Worm (Caenorhabditis elegans) whole organism, midembryonic: ENCODE data around the gene M04B2.7.

ENCODE experiments used
- T22C8.4 ChIP-seq: fragments of 200-800 bp; sonication (Bioruptor generic); IDR thresholded peaks from 2 replicates; pipeline ENCODE4 v1.3.6; 2022; ENCODE audit warnings: missing genetic modification characterization, missing compliant biosample characterization
- cog-1 ChIP-seq: sonication (generic microtip); optimal IDR thresholded peaks from 2 replicates; lab custom pipeline; 2016; ENCODE audit warnings: missing genetic modification characterization, missing compliant biosample characterization
- flt-1 ChIP-seq: fragments of 200-800 bp; sonication (Bioruptor generic); IDR thresholded peaks from 2 replicates; pipeline ENCODE4 v1.3.6; 2022; ENCODE audit warnings: missing genetic modification characterization, missing compliant biosample characterization
- klf-2 ChIP-seq: fragments of 200-800 bp; sonication (Bioruptor generic); conservative IDR thresholded peaks from 2 replicates; pipeline ENCODE4 v1.3.6; 2022; ENCODE audit warnings: missing genetic modification reagents, missing genetic modification characterization, missing compliant biosample characterization
- med-1 ChIP-seq: sonication (generic microtip); optimal IDR thresholded peaks from 2 replicates; lab custom pipeline; 2017; ENCODE audit warnings: missing genetic modification characterization, mild to moderate bottlenecking, missing compliant biosample characterization, antibody characterized with exemption, missing genetic modification reagents; ENCODE audit not compliant: insufficient read depth
- ref-1 ChIP-seq: fragments of 200-800 bp; sonication (Bioruptor generic); conservative IDR thresholded peaks from 2 replicates; pipeline ENCODE4 v1.3.6; 2022; ENCODE audit warnings: missing genetic modification reagents, missing genetic modification characterization, missing compliant biosample characterization
- tab-1 ChIP-seq: fragments of 200-800 bp; sonication (Bioruptor generic); IDR thresholded peaks from 2 replicates; pipeline ENCODE4 v1.3.6; 2022; ENCODE audit warnings: missing genetic modification characterization, missing compliant biosample characterization
- ztf-23 ChIP-seq: fragments of 200-800 bp; sonication (Bioruptor generic); IDR thresholded peaks from 2 replicates; pipeline ENCODE4 v1.3.6; 2022; ENCODE audit warnings: missing genetic modification reagents, missing genetic modification characterization, missing compliant biosample characterization
- ztf-29 ChIP-seq: fragments of 200-800 bp; sonication (Bioruptor generic); IDR thresholded peaks from 2 replicates; pipeline ENCODE4 v1.3.6; 2022; ENCODE audit warnings: missing genetic modification reagents, missing genetic modification characterization, missing compliant biosample characterization

M04B2.7 gene

ce11 chrIV:11489610-11490339, 58.8 kb downstream of the M04B2.7 start:
- TF ChIP-seq flt-1: no peak
- TF ChIP-seq T22C8.4 (GFP tag; lab: Robert Waterston, UW): no peak
- no peak for TF ChIP-seq cog-1 (tag; lab: Kevin White, UChicago)
- TF ChIP-seq klf-2: no peak
- no peak for TF ChIP-seq med-1
- no peak for TF ChIP-seq ref-1 (GFP tag; lab: Robert Waterston, UW)
- no peak for TF ChIP-seq tab-1 (GFP tag; lab: Robert Waterston, UW)
- TF ChIP-seq ztf-23 (GFP tag; lab: Robert Waterston, UW): no peak
- TF ChIP-seq ztf-29 (GFP tag; lab: Robert Waterston, UW): no peak

- TF ChIP-seq T22C8.4 (GFP tag; lab: Robert Waterston, UW) (no peak), ztf-29 (GFP tag; lab: Robert Waterston, UW) (no peak), ref-1 (GFP tag; lab: Robert Waterston, UW) (no peak), med-1 (no peak), flt-1 (no peak), tab-1 (GFP tag; lab: Robert Waterston, UW) (no peak), ztf-23 (GFP tag; lab: Robert Waterston, UW) (no peak), klf-2 (no peak), cog-1 (tag; lab: Kevin White, UChicago) (no peak)
Measured at ce11 chrIV:11489077-11489476, 59.5 kb downstream of the M04B2.7 start.

ce11 chrIV:11487889-11488556, 60.5 kb downstream of the M04B2.7 start:
- TF ChIP-seq flt-1 (no peak), tab-1 (GFP tag; lab: Robert Waterston, UW) (no peak), cog-1 (tag; lab: Kevin White, UChicago) (no peak), ztf-23 (GFP tag; lab: Robert Waterston, UW) (no peak)

- TF ChIP-seq klf-2 (no peak), ref-1 (GFP tag; lab: Robert Waterston, UW) (no peak), ztf-23 (GFP tag; lab: Robert Waterston, UW) (no peak), ztf-29 (GFP tag; lab: Robert Waterston, UW) (no peak), cog-1 (tag; lab: Kevin White, UChicago) (no peak), T22C8.4 (GFP tag; lab: Robert Waterston, UW) (no peak), med-1 (no peak), flt-1 (no peak), tab-1 (GFP tag; lab: Robert Waterston, UW) (no peak)
Measured at ce11 chrIV:11486859-11487258, 61.7 kb downstream of the M04B2.7 start.
